Fruit fly (Drosophila melanogaster): ENCODE measurements around the gene CG32187.

dm6 chr3L:17802107-17802506 is 4.1 kb downstream of the CG32187 start, which contains the start of gene NUCB1:
- TF ChIP-seq Snoo (tag; optimal IDR thresholded peaks at IDR 0.05), result no peak
- no peak for TF ChIP-seq rn (GFP tag; IDR thresholded peaks at IDR 0.05)
- TF ChIP-seq CG4496 (GFP tag; IDR thresholded peaks at IDR 0.05), result no peak
